Worm (Caenorhabditis elegans): Measurements from ENCODE around the gene R09F10.1.

ce11 chrX:8340393-8340792 lies 17.0 kb downstream of the R09F10.1 start, which contains the start of gene F55E10.2:
- TF ChIP-seq elt-3 (tag; optimal IDR thresholded peaks at IDR 0.05) (no peak), pag-3 (tag; optimal IDR thresholded peaks at IDR 0.05; ENCODE audit: borderline replicate concordance, insufficient read depth) (no peak), unc-62 (GFP tag; optimal IDR thresholded peaks at IDR 0.05) (no peak), mdl-1 (tag; optimal IDR thresholded peaks at IDR 0.05) (no peak), nhr-77 (tag; optimal IDR thresholded peaks at IDR 0.05) (no peak), skn-1 (tag; optimal IDR thresholded peaks at IDR 0.05) (no peak), ces-1 (GFP tag; optimal IDR thresholded peaks at IDR 0.05) (no peak), lsy-2 (tag; optimal IDR thresholded peaks at IDR 0.05) (no peak), fkh-10 (GFP tag; optimal IDR thresholded peaks at IDR 0.05) (no peak), dsc-1 (tag; optimal IDR thresholded peaks at IDR 0.05) (no peak), zip-4 (GFP tag; optimal IDR thresholded peaks at IDR 0.05) (no peak), alr-1 (tag; optimal IDR thresholded peaks at IDR 0.05; ENCODE audit: borderline replicate concordance) (no peak)
